Worm (Caenorhabditis elegans) whole organism, L4 larva: Measurements from ENCODE around the gene nhr-183.

Experiments
- F10B5.3 ChIP-seq: sonication (generic microtip); optimal IDR thresholded peaks from 2 replicates; lab custom pipeline; 2016; ENCODE audit warnings: mild to moderate bottlenecking, missing genetic modification characterization, missing compliant biosample characterization
- F44E2.7 ChIP-seq: fragments of 200-800 bp; sonication (Bioruptor generic); IDR thresholded peaks from 2 replicates; pipeline ENCODE4 v2.1.2; 2022; ENCODE audit warnings: missing genetic modification characterization, missing compliant biosample characterization
- T26A8.4 ChIP-seq: fragments of 200-800 bp; sonication (Bioruptor generic); IDR thresholded peaks from 2 replicates; pipeline ENCODE4 v1.3.6; 2022; ENCODE audit warnings: missing genetic modification characterization, missing compliant biosample characterization
- Y48G9A.11 ChIP-seq: fragments of 200-800 bp; sonication (Bioruptor generic); IDR thresholded peaks from 2 replicates; pipeline ENCODE4 v1.3.6; 2022; ENCODE audit warnings: missing genetic modification reagents, missing genetic modification characterization, missing compliant biosample characterization
- ZK337.2 ChIP-seq: fragments of 200-800 bp; sonication (Bioruptor generic); IDR thresholded peaks from 2 replicates; pipeline ENCODE4 v1.3.6; 2022; ENCODE audit warnings: missing genetic modification reagents, missing genetic modification characterization, missing compliant biosample characterization
- arid-1 ChIP-seq: fragments of 200-800 bp; sonication (Bioruptor generic); conservative IDR thresholded peaks from 2 replicates; pipeline ENCODE4 v1.3.6; 2022; ENCODE audit warnings: missing genetic modification reagents, missing genetic modification characterization, missing compliant biosample characterization
- ceh-28 ChIP-seq: fragments of 150-350 bp; optimal IDR thresholded peaks from 2 replicates; lab custom pipeline; 2014; ENCODE audit warnings: missing biosample characterization, missing genetic modification reagents, missing genetic modification characterization
- ceh-44 ChIP-seq: fragments of 200-800 bp; sonication (Bioruptor generic); IDR thresholded peaks from 2 replicates; pipeline ENCODE4 v1.3.6; 2022; ENCODE audit warnings: missing genetic modification reagents, missing genetic modification characterization, missing compliant biosample characterization
- ces-1 ChIP-seq: fragments of 150-350 bp; sonication (generic microtip); optimal IDR thresholded peaks from 4 replicates; lab custom pipeline; 2014; ENCODE audit warnings: missing biosample characterization, missing genetic modification reagents, missing genetic modification characterization
- daf-12 ChIP-seq: fragments of 150-350 bp; optimal IDR thresholded peaks from 2 replicates; lab custom pipeline; 2014; ENCODE audit warnings: missing biosample characterization, missing genetic modification reagents, missing genetic modification characterization
- daf-16 ChIP-seq, 3 experiments: sonication (generic microtip); optimal IDR thresholded peaks; 2 replicates each; lab custom pipeline; 2016 to 2017; ENCODE audit warnings: missing genetic modification characterization in 3 of 3, missing genetic modification reagents in 3 of 3, mild to moderate bottlenecking in 2 of 3, missing compliant biosample characterization in 2 of 3, missing biosample characterization in 1 of 3, moderate library complexity in 1 of 3
- daf-19 ChIP-seq: fragments of 200-800 bp; sonication (Bioruptor generic); conservative IDR thresholded peaks from 2 replicates; pipeline ENCODE4 v1.3.6; 2022; ENCODE audit warnings: missing genetic modification characterization, missing compliant biosample characterization
- daf-8 ChIP-seq: fragments of 200-800 bp; sonication (Bioruptor generic); IDR thresholded peaks from 2 replicates; pipeline ENCODE4 v1.3.6; 2022; ENCODE audit warnings: missing genetic modification characterization, missing compliant biosample characterization
- dmd-6 ChIP-seq: fragments of 200-800 bp; sonication (Bioruptor generic); IDR thresholded peaks from 2 replicates; pipeline ENCODE4 v1.3.6; 2022; ENCODE audit warnings: missing genetic modification reagents, missing genetic modification characterization, missing compliant biosample characterization
- duxl-1 ChIP-seq: sonication (generic microtip); optimal IDR thresholded peaks from 2 replicates; lab custom pipeline; 2016; ENCODE audit warnings: mild to moderate bottlenecking, missing genetic modification characterization, moderate library complexity, missing compliant biosample characterization; ENCODE audit not compliant: poor library complexity
- dve-1 ChIP-seq: sonication (generic microtip); optimal IDR thresholded peaks from 2 replicates; lab custom pipeline; 2017; ENCODE audit warnings: antibody characterized with exemption, mild to moderate bottlenecking, missing genetic modification characterization, missing compliant biosample characterization; ENCODE audit not compliant: insufficient read depth
- egl-27 ChIP-seq: sonication (generic microtip); optimal IDR thresholded peaks from 3 replicates; lab custom pipeline; 2017; ENCODE audit warnings: missing biosample characterization, missing genetic modification reagents, missing genetic modification characterization
- hif-1 ChIP-seq, 2 experiments: sonication (generic microtip); optimal IDR thresholded peaks; 2 replicates each; lab custom pipeline; 2016 to 2017; ENCODE audit warnings: missing compliant biosample characterization in 2 of 2, missing genetic modification characterization in 2 of 2, missing genetic modification reagents in 2 of 2, missing genotype in 2 of 2, mild to moderate bottlenecking in 1 of 2
- hlh-11 ChIP-seq: fragments of 200-800 bp; sonication (Bioruptor generic); optimal IDR thresholded peaks from 2 replicates; lab custom pipeline; 2018; ENCODE audit warnings: mild to moderate bottlenecking, missing genetic modification characterization, missing compliant biosample characterization
- hlh-30 ChIP-seq: sonication (generic microtip); optimal IDR thresholded peaks from 2 replicates; lab custom pipeline; 2017; ENCODE audit warnings: antibody characterized with exemption, mild to moderate bottlenecking, missing genetic modification characterization, missing compliant biosample characterization; ENCODE audit not compliant: insufficient read depth
- lim-7 ChIP-seq: fragments of 200-800 bp; sonication (Bioruptor generic); IDR thresholded peaks from 2 replicates; pipeline ENCODE4 v1.3.6; 2022; ENCODE audit warnings: missing genetic modification characterization, missing compliant biosample characterization
- lin-38 ChIP-seq: fragments of 200-800 bp; sonication (Bioruptor generic); IDR thresholded peaks from 2 replicates; pipeline ENCODE4 v1.3.6; 2022; ENCODE audit warnings: missing genetic modification reagents, missing genetic modification characterization, missing compliant biosample characterization
- lin-39 ChIP-seq: fragments of 150-350 bp; optimal IDR thresholded peaks from 2 replicates; lab custom pipeline; 2014; ENCODE audit warnings: missing biosample characterization, missing genetic modification reagents, missing genetic modification characterization
- mdt-29 ChIP-seq: fragments of 200-800 bp; sonication (Bioruptor generic); IDR thresholded peaks from 2 replicates; pipeline ENCODE4 v1.3.6; 2022; ENCODE audit warnings: missing genetic modification reagents, missing genetic modification characterization, missing compliant biosample characterization
- mxl-3 ChIP-seq: fragments of 200-800 bp; sonication (Bioruptor generic); optimal IDR thresholded peaks from 2 replicates; lab custom pipeline; 2018; ENCODE audit warnings: mild to moderate bottlenecking, missing genetic modification characterization, missing compliant biosample characterization
- nhr-102 ChIP-seq: sonication (generic microtip); optimal IDR thresholded peaks from 2 replicates; lab custom pipeline; 2016; ENCODE audit warnings: mild to moderate bottlenecking, missing genetic modification characterization, moderate library complexity, missing compliant biosample characterization
- nhr-237 ChIP-seq: sonication (generic microtip); optimal IDR thresholded peaks from 2 replicates; lab custom pipeline; 2017; ENCODE audit warnings: missing biosample characterization, missing genetic modification characterization
- nhr-28 ChIP-seq: fragments of 150-350 bp; optimal IDR thresholded peaks from 2 replicates; lab custom pipeline; 2014; ENCODE audit warnings: missing biosample characterization, missing genetic modification characterization
- nhr-41 ChIP-seq: fragments of 200-800 bp; sonication (Bioruptor generic); IDR thresholded peaks from 2 replicates; pipeline ENCODE4 v1.3.6; 2022; ENCODE audit warnings: missing genetic modification reagents, missing genetic modification characterization, missing compliant biosample characterization
- nhr-48 ChIP-seq: sonication (generic microtip); optimal IDR thresholded peaks from 2 replicates; lab custom pipeline; 2016; ENCODE audit warnings: mild to moderate bottlenecking, missing genetic modification characterization, missing compliant biosample characterization
- pqm-1 ChIP-seq: sonication (generic microtip); optimal IDR thresholded peaks from 2 replicates; lab custom pipeline; 2017; ENCODE audit warnings: missing biosample characterization, missing genetic modification characterization
- saeg-2 ChIP-seq: fragments of 200-800 bp; sonication (Bioruptor generic); IDR thresholded peaks from 2 replicates; pipeline ENCODE4 v1.3.6; 2022; ENCODE audit warnings: missing genetic modification reagents, missing genetic modification characterization, missing compliant biosample characterization
- sdz-12 ChIP-seq: fragments of 200-800 bp; sonication (Bioruptor generic); optimal IDR thresholded peaks from 2 replicates; lab custom pipeline; 2018; ENCODE audit warnings: mild to moderate bottlenecking, missing genetic modification characterization, missing compliant biosample characterization
- skn-1 ChIP-seq: fragments of 150-350 bp; optimal IDR thresholded peaks from 2 replicates; lab custom pipeline; 2014; ENCODE audit warnings: missing biosample characterization, missing genetic modification characterization
- snpc-4 ChIP-seq: fragments of 150-350 bp; optimal IDR thresholded peaks from 2 replicates; lab custom pipeline; 2014; ENCODE audit warnings: missing biosample characterization, missing genetic modification characterization
- spr-3 ChIP-seq: fragments of 200-800 bp; sonication (Bioruptor generic); optimal IDR thresholded peaks from 2 replicates; lab custom pipeline; 2018; ENCODE audit warnings: mild to moderate bottlenecking, missing genetic modification characterization, missing compliant biosample characterization
- unc-130 ChIP-seq: sonication (generic microtip); optimal IDR thresholded peaks from 2 replicates; lab custom pipeline; 2016; ENCODE audit warnings: missing genetic modification reagents, missing genetic modification characterization, missing compliant biosample characterization
- unc-39 ChIP-seq: sonication (generic microtip); optimal IDR thresholded peaks from 2 replicates; lab custom pipeline; 2017; ENCODE audit warnings: missing biosample characterization, missing genetic modification characterization
- unc-62 ChIP-seq, 3 experiments: fragments of 150-350 bp in 1 of 3; sonication (generic microtip); optimal IDR thresholded peaks in 2 of 3; peaks in 1 of 3; 1 replicate in 1 of 3; 2 replicates in 2 of 3; lab custom pipeline; 2014 to 2017; ENCODE audit warnings: missing biosample characterization in 3 of 3, missing genetic modification characterization in 3 of 3, missing genetic modification reagents in 3 of 3, missing genotype in 1 of 3
- zag-1 ChIP-seq: fragments of 150-350 bp; optimal IDR thresholded peaks from 2 replicates; lab custom pipeline; 2014; ENCODE audit warnings: missing biosample characterization, missing genetic modification characterization
- zfp-2 ChIP-seq: sonication (generic microtip); optimal IDR thresholded peaks from 2 replicates; lab custom pipeline; 2016; ENCODE audit warnings: mild to moderate bottlenecking, missing genetic modification characterization, missing compliant biosample characterization
- zfp-3 ChIP-seq: fragments of 200-800 bp; sonication (Bioruptor generic); conservative IDR thresholded peaks from 2 replicates; pipeline ENCODE4 v1.3.6; 2022; ENCODE audit warnings: missing genetic modification reagents, missing genetic modification characterization, missing compliant biosample characterization

nhr-183 gene

ce11 chrV:2244751-2245150, 19.7 kb downstream of the nhr-183 start, which contains the start of gene cyp-33C5 (continued):
- TF ChIP-seq skn-1 (tag; lab: Kevin White, UChicago) = no peak
- no peak for TF ChIP-seq lin-39 (tag; lab: Kevin White, UChicago)
- no peak for TF ChIP-seq hif-1 (tag; optimal IDR thresholded peaks at IDR 0.05; lab: Kevin White, UChicago)
- no peak for TF ChIP-seq spr-3
- no peak for TF ChIP-seq zag-1
- peak; percentile 5 for TF ChIP-seq duxl-1 (tag; lab: Kevin White, UChicago)
- no peak for TF ChIP-seq zfp-2 (tag; lab: Kevin White, UChicago)
- peak; percentile 25 for TF ChIP-seq hlh-11 (tag; lab: Kevin White, UChicago)
- TF ChIP-seq egl-27 (tag; lab: Kevin White, UChicago) = no peak
- TF ChIP-seq pqm-1 (tag; lab: Kevin White, UChicago) = peak; percentile 23
- TF ChIP-seq daf-16 (GFP tag; optimal IDR thresholded peaks at IDR 0.05; lab: Kevin White, UChicago) = no peak
- peak; percentile 46 for TF ChIP-seq daf-16 (tag; optimal IDR thresholded peaks at IDR 0.05; lab: Kevin White, UChicago)
- TF ChIP-seq ces-1 (GFP tag; lab: Kevin White, UChicago) = no peak
- no peak for TF ChIP-seq F44E2.7 (GFP tag; lab: Robert Waterston, UW)
- no peak for TF ChIP-seq ceh-44
- no peak for TF ChIP-seq snpc-4 (tag; lab: Kevin White, UChicago)
- no peak for TF ChIP-seq F10B5.3 (tag; lab: Kevin White, UChicago)
- no peak for TF ChIP-seq hlh-30 (tag; lab: Kevin White, UChicago)
- TF ChIP-seq T26A8.4 = no peak
- TF ChIP-seq unc-130 (GFP tag; lab: Kevin White, UChicago) = no peak
- TF ChIP-seq, all 104 proteins: peak for 8

ce11 chrV:2242630-2243029, 21.8 kb downstream of the nhr-183 start, which contains the start of gene cyp-33C3:
TSS of gene cyp-33C3 (plus strand) at chrV:2242778.
- TF ChIP-seq nhr-41 (GFP tag; lab: Robert Waterston, UW) (no peak), daf-16 (GFP tag; optimal IDR thresholded peaks at IDR 0.05; lab: Kevin White, UChicago) (no peak), daf-16 (tag; optimal IDR thresholded peaks at IDR 0.05; lab: Kevin White, UChicago) (peak; percentile 9), nhr-28 (tag; lab: Kevin White, UChicago) (peak; percentile 84), unc-39 (tag; lab: Kevin White, UChicago) (no peak), dmd-6 (GFP tag; lab: Robert Waterston, UW) (peak; percentile 28; the same call in 1 of the 2 replicates)

ce11 chrV:2238012-2238411, 26.4 kb downstream of the nhr-183 start:
- TF ChIP-seq nhr-28 (tag; lab: Kevin White, UChicago) (peak; percentile 28), daf-16 (GFP tag; optimal IDR thresholded peaks at IDR 0.05; lab: Kevin White, UChicago) (no peak), daf-16 (tag; optimal IDR thresholded peaks at IDR 0.05; lab: Kevin White, UChicago) (peak; percentile 37), snpc-4 (tag; lab: Kevin White, UChicago) (no peak), unc-62 (GFP tag; optimal IDR thresholded peaks at IDR 0.05 in 1 of 2; lab: Kevin White, UChicago) (peak in 1 of 2 experiments; percentile 28), unc-62 (tag; optimal IDR thresholded peaks at IDR 0.05; lab: Kevin White, UChicago) (no peak), dve-1 (tag; lab: Kevin White, UChicago) (peak; percentile 14), nhr-41 (GFP tag; lab: Robert Waterston, UW) (no peak), daf-8 (GFP tag; lab: Robert Waterston, UW) (no peak)

ce11 chrV:2235848-2236247, 28.6 kb downstream of the nhr-183 start, which contains the start of gene cyp-33C4:
TSS of gene cyp-33C4 (plus strand) at chrV:2236140.
- TF ChIP-seq daf-16 (GFP tag; optimal IDR thresholded peaks at IDR 0.05; lab: Kevin White, UChicago) (no peak), daf-16 (tag; optimal IDR thresholded peaks at IDR 0.05; lab: Kevin White, UChicago) (peak; percentile 10), daf-19 (no peak), zag-1 (no peak), nhr-28 (tag; lab: Kevin White, UChicago) (peak; percentile 91), nhr-48 (no peak), sdz-12 (GFP tag; lab: Kevin White, UChicago) (no peak), nhr-237 (tag; lab: Kevin White, UChicago) (no peak), Y48G9A.11 (GFP tag; lab: Robert Waterston, UW) (no peak), daf-12 (tag; lab: Kevin White, UChicago) (no peak), zfp-2 (tag; lab: Kevin White, UChicago) (no peak), dmd-6 (GFP tag; lab: Robert Waterston, UW) (peak; percentile 75), arid-1 (GFP tag; lab: Robert Waterston, UW) (no peak), zfp-3 (no peak), ceh-28 (tag; lab: Kevin White, UChicago) (no peak), nhr-102 (tag; lab: Kevin White, UChicago) (peak; percentile 8), mdt-29 (no peak), lin-38 (GFP tag; lab: Robert Waterston, UW) (no peak), lim-7 (no peak), ZK337.2 (GFP tag; lab: Robert Waterston, UW) (no peak), hlh-30 (tag; lab: Kevin White, UChicago) (peak; percentile 32), unc-130 (GFP tag; lab: Kevin White, UChicago) (no peak), saeg-2 (GFP tag; lab: Robert Waterston, UW) (no peak), mxl-3 (no peak)
